Worm (Caenorhabditis elegans) whole organism, young adult: ENCODE results near the gene bli-2.
"Not testable (repeated sequence)": the region's sequence is repeated elsewhere in the genome, so short reads cannot be mapped to it uniquely, and the experiment has no call there.

Source experiments
- C06A6.2 ChIP-seq: fragments of 200-800 bp; sonication (Bioruptor generic); conservative IDR thresholded peaks from 2 replicates; pipeline ENCODE4 v1.3.6; 2022; ENCODE audit warnings: missing genetic modification characterization, missing compliant biosample characterization
- F33H1.4 ChIP-seq: fragments of 200-800 bp; sonication (Bioruptor generic); IDR thresholded peaks from 2 replicates; pipeline ENCODE4 v1.3.6; 2022; ENCODE audit warnings: missing genetic modification reagents, missing genetic modification characterization, missing compliant biosample characterization
- F52B5.7 ChIP-seq: sonication (generic microtip); optimal IDR thresholded peaks from 2 replicates; lab custom pipeline; 2016; ENCODE audit warnings: mild to moderate bottlenecking, missing genetic modification characterization, missing compliant biosample characterization
- F57C9.4 ChIP-seq: sonication (generic microtip); optimal IDR thresholded peaks from 2 replicates; lab custom pipeline; 2017; ENCODE audit warnings: mild to moderate bottlenecking, missing genetic modification characterization, missing compliant biosample characterization
- T07F8.4 ChIP-seq: sonication (generic microtip); optimal IDR thresholded peaks from 2 replicates; lab custom pipeline; 2016; ENCODE audit warnings: mild to moderate bottlenecking, missing genetic modification characterization, moderate library complexity, missing compliant biosample characterization
- ZK185.1 ChIP-seq: sonication (generic microtip); optimal IDR thresholded peaks from 2 replicates; lab custom pipeline; 2016; ENCODE audit warnings: mild to moderate bottlenecking, missing genetic modification characterization, missing compliant biosample characterization; ENCODE audit not compliant: poor library complexity, severe bottlenecking
- ama-1 ChIP-seq, 3 experiments: fragments of 150-350 bp in 1 of 3; sonication (generic microtip) in 2 of 3; optimal IDR thresholded peaks; 2 replicates each; lab custom pipeline; 2014 to 2018; ENCODE audit warnings: missing biosample characterization in 2 of 3, missing genetic modification characterization in 2 of 3, missing genetic modification reagents in 2 of 3
- atf-7 ChIP-seq: sonication (generic microtip); optimal IDR thresholded peaks from 2 replicates; lab custom pipeline; 2017; ENCODE audit warnings: mild to moderate bottlenecking, missing genetic modification characterization, missing compliant biosample characterization
- athp-1 ChIP-seq: sonication (generic microtip); optimal IDR thresholded peaks from 2 replicates; lab custom pipeline; 2017; ENCODE audit warnings: mild to moderate bottlenecking, missing genetic modification characterization, missing compliant biosample characterization
- attf-3 ChIP-seq: fragments of 200-800 bp; sonication (Bioruptor generic); conservative IDR thresholded peaks from 2 replicates; pipeline ENCODE4 v1.3.6; 2022; ENCODE audit warnings: missing genetic modification reagents, missing genetic modification characterization, missing compliant biosample characterization
- cebp-1 ChIP-seq, 2 experiments: fragments of 200-800 bp in 1 of 2; sonication (Bioruptor generic) in 1 of 2; sonication (generic microtip) in 1 of 2; IDR thresholded peaks in 1 of 2; optimal IDR thresholded peaks in 1 of 2; 2 replicates each; pipeline versions ENCODE4 v1.3.6 to Lab custom; 2017 to 2022; ENCODE audit warnings: missing compliant biosample characterization in 2 of 2, missing genetic modification characterization in 2 of 2, mild to moderate bottlenecking in 1 of 2, missing genetic modification reagents in 1 of 2, moderate library complexity in 1 of 2
- ceh-58 ChIP-seq: fragments of 200-800 bp; sonication (Bioruptor generic); IDR thresholded peaks from 2 replicates; pipeline ENCODE4 v1.3.6; 2022; ENCODE audit warnings: missing genetic modification characterization, missing compliant biosample characterization
- ceh-79 ChIP-seq: sonication (generic microtip); optimal IDR thresholded peaks from 2 replicates; lab custom pipeline; 2017; ENCODE audit warnings: mild to moderate bottlenecking, missing genetic modification characterization, missing compliant biosample characterization
- ceh-91 ChIP-seq: fragments of 200-800 bp; sonication (Bioruptor generic); IDR thresholded peaks from 2 replicates; pipeline ENCODE4 v1.3.6; 2022; ENCODE audit warnings: missing genetic modification reagents, missing genetic modification characterization, missing compliant biosample characterization
- chd-7 ChIP-seq: sonication (generic microtip); optimal IDR thresholded peaks from 2 replicates; lab custom pipeline; 2016; ENCODE audit warnings: mild to moderate bottlenecking, missing genetic modification characterization, moderate library complexity, missing compliant biosample characterization
- die-1 ChIP-seq: sonication (generic microtip); optimal IDR thresholded peaks from 2 replicates; lab custom pipeline; 2016; ENCODE audit warnings: missing genotype, mild to moderate bottlenecking, missing genetic modification characterization, missing compliant biosample characterization
- dox-1 ChIP-seq: fragments of 200-800 bp; sonication (Bioruptor generic); IDR thresholded peaks from 2 replicates; pipeline ENCODE4 v1.3.6; 2022; ENCODE audit warnings: missing genetic modification reagents, missing genetic modification characterization, missing compliant biosample characterization
- egl-44 ChIP-seq: fragments of 200-800 bp; sonication (Bioruptor generic); IDR thresholded peaks from 2 replicates; pipeline ENCODE4 v1.3.6; 2022; ENCODE audit warnings: missing genetic modification reagents, missing genetic modification characterization, missing compliant biosample characterization
- ekl-4 ChIP-seq: fragments of 200-800 bp; sonication (Bioruptor generic); IDR thresholded peaks from 2 replicates; pipeline ENCODE4 v1.3.6; 2022; ENCODE audit warnings: missing genetic modification reagents, missing genetic modification characterization, missing compliant biosample characterization
- hlh-12 ChIP-seq: sonication (generic microtip); optimal IDR thresholded peaks from 2 replicates; lab custom pipeline; 2016; ENCODE audit warnings: missing genetic modification characterization, missing compliant biosample characterization
- lsl-1 ChIP-seq: fragments of 200-800 bp; sonication (Bioruptor generic); optimal IDR thresholded peaks from 2 replicates; lab custom pipeline; 2018; ENCODE audit warnings: mild to moderate bottlenecking, missing genetic modification characterization, moderate library complexity, missing compliant biosample characterization
- madf-3 ChIP-seq: fragments of 200-800 bp; sonication (Bioruptor generic); IDR thresholded peaks from 2 replicates; pipeline ENCODE4 v1.3.6; 2022; ENCODE audit warnings: missing genetic modification reagents, missing genetic modification characterization, missing compliant biosample characterization
- madf-6 ChIP-seq: fragments of 200-800 bp; sonication (Bioruptor generic); IDR thresholded peaks from 2 replicates; pipeline ENCODE4 v1.3.6; 2022; ENCODE audit warnings: missing genetic modification reagents, missing genetic modification characterization, missing compliant biosample characterization
- nfya-2 ChIP-seq: fragments of 200-800 bp; sonication (Bioruptor generic); IDR thresholded peaks from 2 replicates; pipeline ENCODE4 v1.3.6; 2022; ENCODE audit warnings: missing genetic modification reagents, missing genetic modification characterization, missing compliant biosample characterization
- nhr-120 ChIP-seq: fragments of 200-800 bp; sonication (Bioruptor generic); IDR thresholded peaks from 2 replicates; pipeline ENCODE4 v1.3.6; 2022; ENCODE audit warnings: missing genetic modification characterization, missing compliant biosample characterization
- nhr-27 ChIP-seq: fragments of 200-800 bp; sonication (Bioruptor generic); optimal IDR thresholded peaks from 2 replicates; lab custom pipeline; 2018; ENCODE audit warnings: mild to moderate bottlenecking, missing genetic modification characterization, moderate library complexity, missing compliant biosample characterization
- nhr-80 ChIP-seq: sonication (generic microtip); optimal IDR thresholded peaks from 2 replicates; lab custom pipeline; 2016; ENCODE audit warnings: missing genetic modification characterization, missing compliant biosample characterization
- pbrm-1 ChIP-seq: fragments of 200-800 bp; sonication (Bioruptor generic); IDR thresholded peaks from 2 replicates; pipeline ENCODE4 v1.3.6; 2022; ENCODE audit warnings: missing genetic modification reagents, missing genetic modification characterization, missing compliant biosample characterization
- repo-1 ChIP-seq: sonication (generic microtip); optimal IDR thresholded peaks from 2 replicates; lab custom pipeline; 2017; ENCODE audit warnings: mild to moderate bottlenecking, missing genetic modification characterization, missing compliant biosample characterization
- rpc-1 ChIP-seq, 2 experiments: fragments of 150-350 bp in 1 of 2; sonication (generic microtip) in 1 of 2; optimal IDR thresholded peaks; 2 replicates each; lab custom pipeline; 2014 to 2018; ENCODE audit warnings: missing biosample characterization in 1 of 2, missing genetic modification characterization in 1 of 2, missing genetic modification reagents in 1 of 2, missing genotype in 1 of 2
- snpc-3.4 ChIP-seq: sonication (generic microtip); optimal IDR thresholded peaks from 2 replicates; lab custom pipeline; 2017; ENCODE audit warnings: missing genetic modification characterization, mild to moderate bottlenecking, missing compliant biosample characterization, antibody characterized with exemption, moderate library complexity, missing genotype, missing genetic modification reagents
- snpc-4 ChIP-seq, 5 experiments: fragments of 150-350 bp in 1 of 5; sonication (generic microtip) in 4 of 5; optimal IDR thresholded peaks; 2 replicates each; lab custom pipeline; 2014 to 2018; ENCODE audit warnings: missing genetic modification characterization in 5 of 5, missing biosample characterization in 3 of 5, antibody characterized with exemption in 2 of 5, mild to moderate bottlenecking in 2 of 5, missing compliant biosample characterization in 2 of 5, missing genotype in 2 of 5, moderate library complexity in 2 of 5, missing genetic modification reagents in 1 of 5
- somi-1 ChIP-seq: fragments of 200-800 bp; sonication (Bioruptor generic); optimal IDR thresholded peaks from 2 replicates; lab custom pipeline; 2018; ENCODE audit warnings: mild to moderate bottlenecking, missing genetic modification characterization, missing compliant biosample characterization
- tbx-9 ChIP-seq: sonication (generic microtip); optimal IDR thresholded peaks from 2 replicates; lab custom pipeline; 2016; ENCODE audit warnings: borderline replicate concordance, missing genetic modification characterization, inconsistent platforms, missing compliant biosample characterization
- tlf-1 ChIP-seq: fragments of 200-800 bp; sonication (Bioruptor generic); optimal IDR thresholded peaks from 2 replicates; lab custom pipeline; 2018; ENCODE audit warnings: mild to moderate bottlenecking, missing genetic modification characterization, missing compliant biosample characterization
- xnd-1 ChIP-seq: sonication (generic microtip); optimal IDR thresholded peaks from 2 replicates; lab custom pipeline; 2016; ENCODE audit warnings: missing genotype, missing genetic modification reagents, missing genetic modification characterization, missing compliant biosample characterization
- ztf-28 ChIP-seq: fragments of 200-800 bp; sonication (Bioruptor generic); IDR thresholded peaks from 2 replicates; pipeline ENCODE4 v1.3.6; 2022; ENCODE audit warnings: missing genetic modification reagents, missing genetic modification characterization, missing compliant biosample characterization

The bli-2 gene

DNA sequence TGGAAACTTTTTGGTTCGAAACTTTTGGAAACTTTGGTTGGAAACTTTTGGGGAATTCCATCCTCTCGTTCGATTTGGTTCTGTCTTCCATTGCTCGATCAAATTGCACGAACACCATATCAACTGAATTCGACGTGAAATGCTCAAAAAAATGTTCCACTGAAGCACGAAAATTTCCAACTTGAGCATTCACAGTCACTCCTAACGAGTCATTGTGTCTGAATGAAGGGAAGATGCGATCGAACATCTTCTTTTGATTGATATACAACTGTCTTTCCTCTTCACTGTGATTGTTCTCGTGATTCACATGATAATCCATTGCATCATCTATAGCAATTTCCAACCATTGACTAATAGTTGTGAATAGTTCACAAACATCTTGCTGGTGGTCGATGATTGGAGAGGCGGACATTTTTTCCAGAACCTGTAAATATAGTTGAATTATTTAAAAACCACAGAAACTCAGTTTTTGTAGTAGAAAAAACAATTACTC, 23.9 kb downstream of the bli-2 start, which contains the start of gene F59E12.15 (continued):
- TF ChIP-seq xnd-1 (tag; lab: Kevin White, UChicago) (no peak), ekl-4 (GFP tag; lab: Robert Waterston, UW) (no peak), ztf-28 (no peak)
- TF ChIP-seq, all 124 proteins: peak for 0

DNA sequence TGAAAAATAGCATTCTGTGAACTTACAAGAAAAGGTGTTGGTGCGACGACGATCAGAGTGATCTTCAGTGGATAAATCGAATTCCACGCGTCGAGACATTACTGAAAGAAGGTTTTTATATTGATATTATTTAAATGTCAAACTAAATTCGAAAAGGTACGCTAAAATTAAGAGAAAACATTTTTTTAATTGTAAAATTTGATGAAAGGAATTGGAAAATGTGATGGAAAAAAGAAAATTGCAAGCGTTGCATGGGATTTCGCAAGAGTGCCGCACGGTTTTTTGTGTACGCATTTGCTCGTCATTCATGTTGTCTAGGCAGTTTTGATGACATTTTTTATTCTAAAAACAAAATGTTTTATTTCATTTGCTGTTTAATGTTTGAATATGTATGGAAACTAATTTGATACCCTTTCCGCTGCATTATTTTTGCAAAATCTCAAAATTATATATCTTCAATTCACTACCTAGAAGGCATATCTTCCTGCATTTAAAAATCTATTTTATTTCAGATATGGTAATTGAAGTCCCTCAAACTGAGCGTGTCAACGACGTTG, 29.8 kb downstream of the bli-2 start, which contains the start of the genes eif-3.L and npl-4.2:
eif-3.L (minus strand) TSS at position 101 of the 557 bp plus-strand sequence.
npl-4.2 (plus strand) TSS at position 507 of the 557 bp plus-strand sequence.
- not testable (repeated sequence) for TF ChIP-seq snpc-4 (GFP tag; optimal IDR thresholded peaks at IDR 0.05; lab: Kevin White, UChicago); snpc-4 (tag; optimal IDR thresholded peaks at IDR 0.05; lab: Kevin White, UChicago); lsl-1 (GFP tag; lab: Kevin White, UChicago); chd-7 (tag; lab: Kevin White, UChicago)

DNA sequence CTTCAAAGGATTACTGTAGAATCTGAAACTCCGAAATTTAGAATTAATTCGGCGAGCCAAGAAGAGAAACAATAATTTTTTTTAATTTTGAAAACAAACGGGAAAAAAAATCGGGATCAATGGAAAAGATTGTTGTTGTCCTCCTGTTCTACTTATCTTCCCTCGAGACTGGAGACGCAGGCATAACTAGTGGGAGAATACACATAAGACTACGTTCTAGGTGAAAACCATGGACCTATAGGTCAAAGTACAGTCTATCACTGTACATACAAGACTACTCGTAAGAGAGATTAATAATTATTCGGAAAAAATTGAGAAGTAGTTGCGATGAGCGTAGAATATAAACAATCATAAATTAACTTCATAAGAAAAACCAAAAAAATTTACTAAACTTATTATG, 32.9 kb downstream of the bli-2 start, which contains the start of gene dhs-6:
dhs-6 (minus strand) TSS at position 22 of the 400 bp plus-strand sequence.
- peak; percentile 15; the same call in 1 of the 2 replicates for TF ChIP-seq madf-6 (GFP tag; lab: Robert Waterston, UW)
- peak; percentile 49 for TF ChIP-seq snpc-3.4 (tag; lab: Kevin White, UChicago)
- TF ChIP-seq tbx-9 (tag; lab: Kevin White, UChicago): no peak
- TF ChIP-seq madf-3 (GFP tag; lab: Robert Waterston, UW): 0 out of 2 replicates have a peak, but pooled peaks have one; percentile 28
- no peak for TF ChIP-seq chd-7 (tag; lab: Kevin White, UChicago)
- TF ChIP-seq ZK185.1 (tag; lab: Kevin White, UChicago): peak; percentile 49
- TF ChIP-seq snpc-4 (GFP tag; optimal IDR thresholded peaks at IDR 0.05; lab: Kevin White, UChicago): no peak
- TF ChIP-seq snpc-4 (tag; optimal IDR thresholded peaks at IDR 0.05; lab: Kevin White, UChicago): peak in 2 of 4 experiments; percentile 37 to 39
- TF ChIP-seq, all 124 proteins: peak for 5

DNA sequence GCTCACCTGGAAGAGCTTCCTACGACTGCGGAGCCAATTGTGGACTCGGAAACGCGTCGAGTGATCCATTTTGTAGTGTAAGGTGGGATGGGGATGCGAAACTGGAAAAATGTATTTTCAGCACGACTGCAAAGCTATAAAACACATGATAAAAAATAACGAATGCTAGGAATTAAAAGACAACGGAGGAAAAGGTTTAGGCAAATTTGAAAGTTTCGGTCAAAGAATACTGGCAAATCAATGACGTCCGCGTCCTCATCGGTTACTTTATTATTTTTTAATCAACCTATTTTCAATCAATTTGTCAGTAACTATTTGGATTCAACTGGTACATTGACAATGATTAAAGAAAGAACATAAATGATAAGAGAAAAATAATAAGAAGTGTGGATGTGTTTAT, 44.5 kb downstream of the bli-2 start, which contains the start of gene C17G10.7:
C17G10.7 (minus strand) TSS at position 101 of the 400 bp plus-strand sequence.
- no peak for TF ChIP-seq F33H1.4 (GFP tag; lab: Robert Waterston, UW)
- TF ChIP-seq repo-1: no peak
- no peak for TF ChIP-seq dox-1 (GFP tag; lab: Robert Waterston, UW)
- TF ChIP-seq attf-3 (GFP tag; lab: Robert Waterston, UW): no peak
- no peak for TF ChIP-seq snpc-3.4 (tag; lab: Kevin White, UChicago)
- TF ChIP-seq ceh-91 (GFP tag; lab: Robert Waterston, UW): no peak
- TF ChIP-seq hlh-12 (tag; lab: Kevin White, UChicago): no peak
- no peak for TF ChIP-seq ceh-79
- no peak for TF ChIP-seq rpc-1 (optimal IDR thresholded peaks at IDR 0.05; lab: Kevin White, UChicago)
- no peak for TF ChIP-seq rpc-1 (tag; optimal IDR thresholded peaks at IDR 0.05; lab: Kevin White, UChicago)
- no peak for TF ChIP-seq pbrm-1 (GFP tag; lab: Robert Waterston, UW)
- TF ChIP-seq nfya-2 (GFP tag; lab: Robert Waterston, UW): no peak
- TF ChIP-seq tlf-1 (GFP tag; lab: Kevin White, UChicago): no peak
- TF ChIP-seq F52B5.7 (tag; lab: Kevin White, UChicago): no peak
- TF ChIP-seq nhr-120 (GFP tag; lab: Robert Waterston, UW): no peak
- TF ChIP-seq F57C9.4 (tag; lab: Kevin White, UChicago): no peak
- TF ChIP-seq ceh-58 (GFP tag; lab: Robert Waterston, UW): no peak
- TF ChIP-seq cebp-1 (GFP tag; IDR thresholded peaks at IDR 0.05; lab: Robert Waterston, UW): no peak
- TF ChIP-seq cebp-1 (tag; optimal IDR thresholded peaks at IDR 0.05; lab: Kevin White, UChicago): no peak

DNA sequence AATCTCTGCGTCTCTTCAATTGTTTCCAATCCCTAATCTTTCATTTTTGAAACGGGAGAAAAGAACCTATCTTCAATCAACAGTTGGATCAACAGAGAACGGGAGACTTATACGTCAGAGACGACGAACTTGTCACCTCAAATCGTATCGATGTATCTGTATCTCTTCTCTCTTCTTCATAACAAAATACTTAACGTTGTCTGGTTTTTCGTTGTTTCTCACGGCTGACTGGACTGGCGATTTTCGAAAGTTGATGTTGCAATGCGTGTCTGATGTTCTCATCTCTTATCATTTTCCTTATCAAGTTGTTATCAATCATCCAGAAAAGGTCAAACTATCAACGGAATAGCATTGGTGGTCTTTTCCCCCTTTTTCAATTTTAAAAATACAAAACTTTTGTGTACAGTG, 46.7 kb downstream of the bli-2 start:
- TF ChIP-seq athp-1 (no peak), repo-1 (no peak), nhr-27 (no peak), snpc-4 (GFP tag; optimal IDR thresholded peaks at IDR 0.05; lab: Kevin White, UChicago) (no peak), snpc-4 (tag; optimal IDR thresholded peaks at IDR 0.05; lab: Kevin White, UChicago) (peak in 1 of 4 experiments; percentile 40), egl-44 (no peak), pbrm-1 (GFP tag; lab: Robert Waterston, UW) (no peak), die-1 (tag; lab: Kevin White, UChicago) (peak; percentile 49), somi-1 (GFP tag; lab: Kevin White, UChicago) (peak; percentile 77), nhr-80 (peak; percentile 54), ama-1 (optimal IDR thresholded peaks at IDR 0.05; lab: Kevin White, UChicago) (no peak), ama-1 (GFP tag; optimal IDR thresholded peaks at IDR 0.05; lab: Kevin White, UChicago) (no peak), C06A6.2 (GFP tag; lab: Robert Waterston, UW) (no peak), T07F8.4 (no peak), atf-7 (tag; lab: Kevin White, UChicago) (no peak)
